Fruit fly (Drosophila melanogaster): ENCODE data around the gene CycJ.

- TF ChIP-seq insv (GFP tag; optimal IDR thresholded peaks at IDR 0.05) (peak in 1 of 2 experiments; percentile 20), CG1792 (GFP tag; optimal IDR thresholded peaks at IDR 0.05) (peak; percentile 66), slp2 (GFP tag; optimal IDR thresholded peaks at IDR 0.05) (peak; percentile 36), Gug (GFP tag; IDR thresholded peaks at IDR 0.05) (peak; percentile 65; the same call in 3 of the 4 replicates), chm (GFP tag; IDR thresholded peaks at IDR 0.05) (peak; percentile 70), gsb-n (tag; optimal IDR thresholded peaks at IDR 0.05) (peak; percentile 30), lmd (GFP tag; IDR thresholded peaks at IDR 0.05) (peak; percentile 87), CG10321 (GFP tag; IDR thresholded peaks at IDR 0.05) (peak; percentile 57), pan (optimal IDR thresholded peaks at IDR 0.05) (no peak), pan (GFP tag; optimal IDR thresholded peaks at IDR 0.05 in 1 of 2, IDR thresholded peaks at IDR 0.05 in 1 of 2) (peak in 1 of 2 experiments; percentile 89), grn (GFP tag; optimal IDR thresholded peaks at IDR 0.05) (peak; percentile 18), kni (GFP tag; optimal IDR thresholded peaks at IDR 0.05) (peak; percentile 94)
Observed at dm6 chr3L:3418207-3419086, 47.8 kb upstream of the CycJ start.
